Worm (Caenorhabditis elegans) whole organism, L4 larva: ENCODE data around the gene W03D2.9.

Experiments
- F26F4.8 ChIP-seq: fragments of 200-800 bp; sonication (Bioruptor generic); conservative IDR thresholded peaks from 2 replicates; pipeline ENCODE4 v1.3.6; 2022; ENCODE audit warnings: missing genetic modification characterization, missing compliant biosample characterization
- ZK546.5 ChIP-seq, 2 experiments: sonication (generic microtip); optimal IDR thresholded peaks; 2 replicates each; lab custom pipeline; 2017; ENCODE audit warnings: missing biosample characterization in 2 of 2, missing genetic modification characterization in 2 of 2
- aha-1 ChIP-seq: fragments of 150-350 bp; peaks from one replicate; lab custom pipeline; 2014; ENCODE audit warnings: missing biosample characterization, missing genetic modification characterization
- attf-4 ChIP-seq: sonication (generic microtip); optimal IDR thresholded peaks from 3 replicates; lab custom pipeline; 2017; ENCODE audit warnings: missing biosample characterization, missing genetic modification characterization
- ceh-44 ChIP-seq: fragments of 200-800 bp; sonication (Bioruptor generic); IDR thresholded peaks from 2 replicates; pipeline ENCODE4 v1.3.6; 2022; ENCODE audit warnings: missing genetic modification reagents, missing genetic modification characterization, missing compliant biosample characterization
- ceh-82 ChIP-seq: sonication (generic microtip); optimal IDR thresholded peaks from 2 replicates; lab custom pipeline; 2017; ENCODE audit warnings: missing biosample characterization, missing genetic modification characterization
- ces-1 ChIP-seq: fragments of 150-350 bp; sonication (generic microtip); optimal IDR thresholded peaks from 4 replicates; lab custom pipeline; 2014; ENCODE audit warnings: missing biosample characterization, missing genetic modification reagents, missing genetic modification characterization
- daf-16 ChIP-seq, 3 experiments: sonication (generic microtip); optimal IDR thresholded peaks; 2 replicates each; lab custom pipeline; 2016 to 2017; ENCODE audit warnings: missing genetic modification characterization in 3 of 3, missing genetic modification reagents in 3 of 3, mild to moderate bottlenecking in 2 of 3, missing compliant biosample characterization in 2 of 3, missing biosample characterization in 1 of 3, moderate library complexity in 1 of 3
- daf-8 ChIP-seq: fragments of 200-800 bp; sonication (Bioruptor generic); IDR thresholded peaks from 2 replicates; pipeline ENCODE4 v1.3.6; 2022; ENCODE audit warnings: missing genetic modification characterization, missing compliant biosample characterization
- dmd-6 ChIP-seq: fragments of 200-800 bp; sonication (Bioruptor generic); IDR thresholded peaks from 2 replicates; pipeline ENCODE4 v1.3.6; 2022; ENCODE audit warnings: missing genetic modification reagents, missing genetic modification characterization, missing compliant biosample characterization
- dpl-1 ChIP-seq: fragments of 150-350 bp; optimal IDR thresholded peaks from 2 replicates; lab custom pipeline; 2014; ENCODE audit warnings: missing biosample characterization, missing genetic modification reagents, missing genetic modification characterization
- duxl-1 ChIP-seq: sonication (generic microtip); optimal IDR thresholded peaks from 2 replicates; lab custom pipeline; 2016; ENCODE audit warnings: mild to moderate bottlenecking, missing genetic modification characterization, moderate library complexity, missing compliant biosample characterization; ENCODE audit not compliant: poor library complexity
- dve-1 ChIP-seq: sonication (generic microtip); optimal IDR thresholded peaks from 2 replicates; lab custom pipeline; 2017; ENCODE audit warnings: antibody characterized with exemption, mild to moderate bottlenecking, missing genetic modification characterization, missing compliant biosample characterization; ENCODE audit not compliant: insufficient read depth
- fkh-10 ChIP-seq: fragments of 150-350 bp; optimal IDR thresholded peaks from 2 replicates; lab custom pipeline; 2014; ENCODE audit warnings: missing biosample characterization, missing genetic modification reagents, missing genetic modification characterization
- gei-8 ChIP-seq: fragments of 200-800 bp; sonication (Bioruptor generic); optimal IDR thresholded peaks from 2 replicates; lab custom pipeline; 2018; ENCODE audit warnings: mild to moderate bottlenecking, missing genetic modification characterization, missing compliant biosample characterization
- hlh-11 ChIP-seq: fragments of 200-800 bp; sonication (Bioruptor generic); optimal IDR thresholded peaks from 2 replicates; lab custom pipeline; 2018; ENCODE audit warnings: mild to moderate bottlenecking, missing genetic modification characterization, missing compliant biosample characterization
- lin-13 ChIP-seq: fragments of 150-350 bp; optimal IDR thresholded peaks from 2 replicates; lab custom pipeline; 2014; ENCODE audit warnings: missing biosample characterization, missing genetic modification reagents, missing genetic modification characterization
- lin-15B ChIP-seq: fragments of 150-350 bp; sonication (generic microtip); optimal IDR thresholded peaks from 3 replicates; lab custom pipeline; 2014; ENCODE audit warnings: missing biosample characterization, missing genetic modification characterization
- lin-29 ChIP-seq: fragments of 200-800 bp; sonication (Bioruptor generic); IDR thresholded peaks from 2 replicates; pipeline ENCODE4 v1.3.6; 2022; ENCODE audit warnings: missing genetic modification reagents, missing genetic modification characterization, missing compliant biosample characterization
- lin-39 ChIP-seq: fragments of 150-350 bp; optimal IDR thresholded peaks from 2 replicates; lab custom pipeline; 2014; ENCODE audit warnings: missing biosample characterization, missing genetic modification reagents, missing genetic modification characterization
- lsy-2 ChIP-seq, 2 experiments: fragments of 150-350 bp in 1 of 2; sonication (generic microtip) in 1 of 2; optimal IDR thresholded peaks; 2 replicates each; lab custom pipeline; 2014 to 2017; ENCODE audit warnings: missing biosample characterization in 2 of 2, missing genetic modification characterization in 2 of 2
- mdt-29 ChIP-seq: fragments of 200-800 bp; sonication (Bioruptor generic); IDR thresholded peaks from 2 replicates; pipeline ENCODE4 v1.3.6; 2022; ENCODE audit warnings: missing genetic modification reagents, missing genetic modification characterization, missing compliant biosample characterization
- mes-2 ChIP-seq: sonication (generic microtip); optimal IDR thresholded peaks from 2 replicates; lab custom pipeline; 2016; ENCODE audit warnings: missing genotype, mild to moderate bottlenecking, missing genetic modification characterization, missing compliant biosample characterization; ENCODE audit not compliant: poor library complexity, severe bottlenecking
- nhr-10 ChIP-seq: fragments of 150-350 bp; optimal IDR thresholded peaks from 2 replicates; lab custom pipeline; 2014; ENCODE audit warnings: missing biosample characterization, missing genetic modification characterization
- nhr-11 ChIP-seq: fragments of 150-350 bp; optimal IDR thresholded peaks from 2 replicates; lab custom pipeline; 2014; ENCODE audit warnings: missing biosample characterization, missing genetic modification characterization
- nhr-237 ChIP-seq: sonication (generic microtip); optimal IDR thresholded peaks from 2 replicates; lab custom pipeline; 2017; ENCODE audit warnings: missing biosample characterization, missing genetic modification characterization
- nhr-28 ChIP-seq: fragments of 150-350 bp; optimal IDR thresholded peaks from 2 replicates; lab custom pipeline; 2014; ENCODE audit warnings: missing biosample characterization, missing genetic modification characterization
- php-3 ChIP-seq: fragments of 200-800 bp; sonication (Bioruptor generic); IDR thresholded peaks from 2 replicates; pipeline ENCODE4 v1.3.6; 2022; ENCODE audit warnings: missing genetic modification reagents, missing genetic modification characterization, missing compliant biosample characterization
- set-16 ChIP-seq: fragments of 200-800 bp; sonication (Bioruptor generic); IDR thresholded peaks from 2 replicates; pipeline ENCODE4 v1.3.6; 2022; ENCODE audit warnings: missing genetic modification reagents, missing genetic modification characterization, missing compliant biosample characterization
- snpc-1.2 ChIP-seq: fragments of 200-800 bp; sonication (Bioruptor generic); IDR thresholded peaks from 2 replicates; pipeline ENCODE4 v1.3.6; 2022; ENCODE audit warnings: missing genetic modification reagents, missing genetic modification characterization, missing compliant biosample characterization
- tag-97 ChIP-seq: fragments of 200-800 bp; sonication (Bioruptor generic); IDR thresholded peaks from 2 replicates; pipeline ENCODE4 v1.3.6; 2022; ENCODE audit warnings: missing genetic modification characterization, missing compliant biosample characterization
- tra-1 ChIP-seq: fragments of 200-800 bp; sonication (Bioruptor generic); IDR thresholded peaks from 2 replicates; pipeline ENCODE4 v1.3.6; 2022; ENCODE audit warnings: missing genetic modification reagents, missing genetic modification characterization, missing compliant biosample characterization
- unc-62 ChIP-seq, 3 experiments: fragments of 150-350 bp in 1 of 3; sonication (generic microtip); optimal IDR thresholded peaks in 2 of 3; peaks in 1 of 3; 1 replicate in 1 of 3; 2 replicates in 2 of 3; lab custom pipeline; 2014 to 2017; ENCODE audit warnings: missing biosample characterization in 3 of 3, missing genetic modification characterization in 3 of 3, missing genetic modification reagents in 3 of 3, missing genotype in 1 of 3
- vab-7 ChIP-seq: fragments of 200-800 bp; sonication (Bioruptor generic); IDR thresholded peaks from 2 replicates; pipeline ENCODE4 v1.3.6; 2022; ENCODE audit warnings: missing genetic modification reagents, missing genetic modification characterization, missing compliant biosample characterization
- zip-11 ChIP-seq: fragments of 200-800 bp; sonication (Bioruptor generic); IDR thresholded peaks from 2 replicates; pipeline ENCODE4 v1.3.6; 2022; ENCODE audit warnings: missing genetic modification characterization, missing compliant biosample characterization
- zip-2 ChIP-seq: fragments of 150-350 bp; optimal IDR thresholded peaks from 2 replicates; lab custom pipeline; 2014; ENCODE audit warnings: missing biosample characterization, missing genetic modification characterization
- ztf-11 ChIP-seq: fragments of 150-350 bp; optimal IDR thresholded peaks from 2 replicates; lab custom pipeline; 2014; ENCODE audit warnings: missing biosample characterization, missing genetic modification characterization

W03D2.9 gene

DNA sequence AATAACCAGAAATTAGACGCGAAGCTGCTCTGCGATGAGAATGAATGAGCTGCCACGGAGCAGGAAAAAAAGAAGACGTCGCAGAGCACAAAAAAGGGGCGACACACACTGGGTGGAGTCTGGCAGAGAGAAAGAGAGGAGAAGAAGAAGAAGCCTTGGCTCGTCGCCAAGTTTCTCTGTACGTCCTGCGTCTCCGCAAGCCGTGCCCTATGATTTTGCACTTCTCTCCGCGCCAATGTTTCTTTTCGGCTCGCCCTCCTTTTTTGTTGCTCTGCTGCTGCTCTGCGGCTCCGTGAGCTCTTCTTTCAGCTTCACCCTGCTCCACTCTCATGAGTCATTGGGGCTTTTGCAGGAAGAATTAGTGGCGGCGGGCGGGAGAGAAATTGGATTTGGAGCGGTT lies 39.6 kb downstream of the W03D2.9 start, which contains the start of gene hlh-30 (continued):
- no peak for TF ChIP-seq gei-8 (GFP tag; lab: Kevin White, UChicago)
- peak; percentile 30 for TF ChIP-seq fkh-10
- no peak for TF ChIP-seq lin-15B (tag; lab: Kevin White, UChicago)
- TF ChIP-seq attf-4 = no peak
- no peak for TF ChIP-seq F26F4.8 (GFP tag; lab: Robert Waterston, UW)
- TF ChIP-seq ceh-82 (tag; lab: Kevin White, UChicago) = no peak
- TF ChIP-seq ZK546.5 (tag; optimal IDR thresholded peaks at IDR 0.05; lab: Kevin White, UChicago) = no peak
- no peak for TF ChIP-seq vab-7 (GFP tag; lab: Robert Waterston, UW)
- no peak for TF ChIP-seq zip-2 (tag; lab: Kevin White, UChicago)
- TF ChIP-seq set-16 (GFP tag; lab: Robert Waterston, UW) = peak; percentile 90
- no peak for TF ChIP-seq lin-39 (tag; lab: Kevin White, UChicago)
- TF ChIP-seq daf-8 (GFP tag; lab: Robert Waterston, UW) = no peak
- TF ChIP-seq ceh-44 (GFP tag; lab: Robert Waterston, UW) = 0 out of 2 replicates have a peak, but pooled peaks have one; percentile 10
- no peak for TF ChIP-seq ces-1 (GFP tag; lab: Kevin White, UChicago)
- TF ChIP-seq nhr-11 = peak; percentile 35
- no peak for TF ChIP-seq daf-16 (GFP tag; optimal IDR thresholded peaks at IDR 0.05; lab: Kevin White, UChicago)
- peak; percentile 12 for TF ChIP-seq daf-16 (tag; optimal IDR thresholded peaks at IDR 0.05; lab: Kevin White, UChicago)
- TF ChIP-seq ztf-11 = no peak
- no peak for TF ChIP-seq lin-13 (GFP tag; lab: Kevin White, UChicago)
- no peak for TF ChIP-seq zip-11 (GFP tag; lab: Robert Waterston, UW)
- peak in 1 of 2 experiments; percentile 71 for TF ChIP-seq lsy-2 (tag; optimal IDR thresholded peaks at IDR 0.05; lab: Kevin White, UChicago)
- 0 out of 2 replicates have a peak, but pooled peaks have one; percentile 38 for TF ChIP-seq tra-1 (GFP tag; lab: Robert Waterston, UW)
- no peak for TF ChIP-seq tag-97 (GFP tag; lab: Robert Waterston, UW)
- TF ChIP-seq mes-2 = peak; percentile 11

DNA sequence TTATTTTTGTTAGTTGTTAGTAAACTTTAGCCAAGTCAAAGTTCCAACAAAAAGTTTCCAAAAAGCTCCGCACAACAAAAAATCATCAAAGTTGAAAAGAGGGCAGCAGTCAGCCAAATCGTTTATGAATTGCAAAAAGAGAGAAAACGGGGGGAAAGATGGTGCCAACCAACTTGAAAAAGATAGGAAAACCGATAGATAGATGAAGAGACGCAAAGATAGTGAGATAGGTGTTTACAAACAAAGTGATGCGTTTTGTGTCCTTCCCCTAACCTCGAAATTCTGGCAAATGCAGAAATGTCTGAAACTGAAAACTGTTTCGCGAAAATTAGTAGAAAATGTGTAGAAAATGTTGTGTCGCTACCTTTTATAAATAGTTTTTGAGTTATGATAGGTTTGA lies 41.0 kb downstream of the W03D2.9 start:
- TF ChIP-seq daf-16 (GFP tag; optimal IDR thresholded peaks at IDR 0.05; lab: Kevin White, UChicago) (peak in 1 of 2 experiments; percentile 27), daf-16 (tag; optimal IDR thresholded peaks at IDR 0.05; lab: Kevin White, UChicago) (peak; percentile 80), duxl-1 (tag; lab: Kevin White, UChicago) (no peak), dve-1 (tag; lab: Kevin White, UChicago) (peak; percentile 2), php-3 (GFP tag; lab: Robert Waterston, UW) (no peak), dpl-1 (GFP tag; lab: Kevin White, UChicago) (peak; percentile 25), nhr-28 (tag; lab: Kevin White, UChicago) (peak; percentile 15), aha-1 (peak; percentile 88), hlh-11 (peak; percentile 12), nhr-10 (tag; lab: Kevin White, UChicago) (no peak), mdt-29 (GFP tag; lab: Robert Waterston, UW) (no peak), unc-62 (GFP tag; optimal IDR thresholded peaks at IDR 0.05 in 1 of 2; lab: Kevin White, UChicago) (peak in 1 of 2 experiments; percentile 97), unc-62 (tag; optimal IDR thresholded peaks at IDR 0.05; lab: Kevin White, UChicago) (no peak), lsy-2 (tag; optimal IDR thresholded peaks at IDR 0.05; lab: Kevin White, UChicago) (peak in 1 of 2 experiments; percentile 21), lin-29 (no peak)

DNA sequence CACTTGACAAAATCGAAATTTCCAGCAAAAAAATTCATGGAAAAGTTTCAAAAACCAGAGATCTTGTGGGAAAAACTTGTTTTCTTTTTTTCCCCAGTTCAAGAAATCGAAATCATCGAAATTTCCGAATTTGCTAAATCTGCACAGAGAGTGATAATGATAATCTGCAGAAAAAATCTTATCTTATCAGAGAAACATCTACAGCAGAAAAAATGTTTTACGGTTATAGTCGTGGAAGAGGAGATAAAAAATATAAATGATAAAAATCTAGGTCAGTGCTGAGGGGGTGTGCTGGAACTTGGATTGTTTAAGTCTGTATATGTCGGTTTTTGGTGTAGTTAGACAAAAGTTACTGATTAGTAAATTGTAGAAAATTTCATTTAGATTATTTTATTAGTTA lies 42.2 kb downstream of the W03D2.9 start:
- TF ChIP-seq snpc-1.2 (GFP tag; lab: Robert Waterston, UW) = no peak
- TF ChIP-seq lsy-2 (tag; optimal IDR thresholded peaks at IDR 0.05; lab: Kevin White, UChicago) = no peak
- TF ChIP-seq daf-16 (GFP tag; optimal IDR thresholded peaks at IDR 0.05; lab: Kevin White, UChicago) = no peak
- TF ChIP-seq daf-16 (tag; optimal IDR thresholded peaks at IDR 0.05; lab: Kevin White, UChicago) = peak; percentile 32
- peak; percentile 19 for TF ChIP-seq nhr-28 (tag; lab: Kevin White, UChicago)
- TF ChIP-seq dmd-6 (GFP tag; lab: Robert Waterston, UW) = peak; percentile 9; the same call in 1 of the 2 replicates
- TF ChIP-seq nhr-237 (tag; lab: Kevin White, UChicago) = no peak
